Fruit fly (Drosophila melanogaster): ENCODE measurements around the gene CG7202.

- TF ChIP-seq CG12605 (GFP tag; IDR thresholded peaks at IDR 0.05) (no peak), gl (tag; optimal IDR thresholded peaks at IDR 0.05) (no peak), CG13204 (GFP tag; optimal IDR thresholded peaks at IDR 0.05) (no peak), EcR (GFP tag; optimal IDR thresholded peaks at IDR 0.05) (no peak), Pif1B (GFP tag; optimal IDR thresholded peaks at IDR 0.05) (peak; percentile 10), CG14655 (GFP tag; optimal IDR thresholded peaks at IDR 0.05) (no peak)
Measured at dm6 chr3L:21464240-21464639, 28.3 kb downstream of the CG7202 start.

All from whole organism, pupa.